Worm (Caenorhabditis elegans) whole organism, L1 larva: ENCODE measurements around the gene W04H10.5.

Source experiments
- aha-1 ChIP-seq: fragments of 150-350 bp; optimal IDR thresholded peaks from 2 replicates; lab custom pipeline; 2014; ENCODE audit warnings: missing biosample characterization, missing genetic modification characterization
- ama-1 ChIP-seq: fragments of 150-350 bp; optimal IDR thresholded peaks from 2 replicates; lab custom pipeline; 2014
- lin-39 ChIP-seq: fragments of 150-350 bp; optimal IDR thresholded peaks from 2 replicates; lab custom pipeline; 2014; ENCODE audit warnings: missing biosample characterization, missing genetic modification reagents, missing genetic modification characterization
- lir-3 ChIP-seq: sonication (generic microtip); optimal IDR thresholded peaks from 2 replicates; lab custom pipeline; 2016; ENCODE audit warnings: mild to moderate bottlenecking, missing genetic modification characterization, moderate library complexity, missing compliant biosample characterization; ENCODE audit not compliant: poor library complexity
- nhr-237 ChIP-seq: fragments of 150-350 bp; optimal IDR thresholded peaks from 2 replicates; lab custom pipeline; 2014; ENCODE audit warnings: missing biosample characterization, missing genetic modification characterization
- nhr-47 ChIP-seq: sonication (generic microtip); optimal IDR thresholded peaks from 2 replicates; lab custom pipeline; 2016; ENCODE audit warnings: mild to moderate bottlenecking, missing genetic modification characterization, moderate library complexity, missing compliant biosample characterization
- ztf-11 ChIP-seq, 2 experiments: sonication (generic microtip); optimal IDR thresholded peaks; 2 replicates each; lab custom pipeline; 2016 to 2017; ENCODE audit warnings: missing genetic modification characterization in 2 of 2, missing biosample characterization in 1 of 2, missing compliant biosample characterization in 1 of 2

- TF ChIP-seq ama-1 (no peak), ztf-11 (tag; optimal IDR thresholded peaks at IDR 0.05; lab: Kevin White, UChicago) (no peak), nhr-47 (tag; lab: Kevin White, UChicago) (no peak), lir-3 (tag; lab: Kevin White, UChicago) (no peak), aha-1 (tag; lab: Kevin White, UChicago) (no peak), lin-39 (tag; lab: Kevin White, UChicago) (no peak), nhr-237 (tag; lab: Kevin White, UChicago) (no peak)
These were observed 24.1 kb upstream of the W04H10.5 start for ce11 chrII:581983-582382.
